Worm (Caenorhabditis elegans) whole organism, midembryonic: ENCODE results near the gene neg-1.

Source experiments
- T22C8.4 ChIP-seq: fragments of 200-800 bp; sonication (Bioruptor generic); IDR thresholded peaks from 2 replicates; pipeline ENCODE4 v1.3.6; 2022; ENCODE audit warnings: missing genetic modification characterization, missing compliant biosample characterization
- cog-1 ChIP-seq: sonication (generic microtip); optimal IDR thresholded peaks from 2 replicates; lab custom pipeline; 2016; ENCODE audit warnings: missing genetic modification characterization, missing compliant biosample characterization
- flt-1 ChIP-seq: fragments of 200-800 bp; sonication (Bioruptor generic); IDR thresholded peaks from 2 replicates; pipeline ENCODE4 v1.3.6; 2022; ENCODE audit warnings: missing genetic modification characterization, missing compliant biosample characterization
- klf-2 ChIP-seq: fragments of 200-800 bp; sonication (Bioruptor generic); conservative IDR thresholded peaks from 2 replicates; pipeline ENCODE4 v1.3.6; 2022; ENCODE audit warnings: missing genetic modification reagents, missing genetic modification characterization, missing compliant biosample characterization
- tab-1 ChIP-seq: fragments of 200-800 bp; sonication (Bioruptor generic); IDR thresholded peaks from 2 replicates; pipeline ENCODE4 v1.3.6; 2022; ENCODE audit warnings: missing genetic modification characterization, missing compliant biosample characterization
- ztf-23 ChIP-seq: fragments of 200-800 bp; sonication (Bioruptor generic); IDR thresholded peaks from 2 replicates; pipeline ENCODE4 v1.3.6; 2022; ENCODE audit warnings: missing genetic modification reagents, missing genetic modification characterization, missing compliant biosample characterization
- ztf-29 ChIP-seq: fragments of 200-800 bp; sonication (Bioruptor generic); IDR thresholded peaks from 2 replicates; pipeline ENCODE4 v1.3.6; 2022; ENCODE audit warnings: missing genetic modification reagents, missing genetic modification characterization, missing compliant biosample characterization

ce11 chrV:4410643-4411042, 36.0 kb upstream of the neg-1 start, which contains the start of gene Y47D7A.3:
- no peak for TF ChIP-seq klf-2 (GFP tag; lab: Robert Waterston, UW)
- no peak for TF ChIP-seq tab-1 (GFP tag; lab: Robert Waterston, UW)
- no peak for TF ChIP-seq flt-1 (GFP tag; lab: Robert Waterston, UW)
- TF ChIP-seq T22C8.4: no peak
- TF ChIP-seq ztf-29 (GFP tag; lab: Robert Waterston, UW): no peak
- TF ChIP-seq ztf-23: no peak
- no peak for TF ChIP-seq cog-1 (tag; lab: Kevin White, UChicago)
